Worm (Caenorhabditis elegans): ENCODE results near the gene T03F7.5.

DNA sequence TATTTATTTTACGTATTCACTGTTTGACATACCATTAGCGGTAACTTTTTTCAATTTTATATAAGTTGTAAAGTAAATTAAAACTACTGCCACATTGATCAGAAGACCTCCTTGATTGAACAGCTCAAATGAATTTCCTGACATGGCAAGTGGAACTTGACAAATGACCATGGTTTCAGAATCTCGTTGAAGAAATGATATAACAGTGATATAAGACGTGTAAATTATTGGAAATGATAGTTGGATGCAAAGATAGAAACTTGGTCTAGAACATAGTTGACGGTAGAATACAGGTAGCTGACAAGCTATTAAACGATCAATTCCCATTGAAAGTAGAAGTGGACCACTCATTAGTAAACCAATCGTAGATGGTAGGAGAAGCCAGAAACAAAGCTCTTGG, 46.7 kb downstream of the T03F7.5 start:
- TF ChIP-seq him-1 (tag; optimal IDR thresholded peaks at IDR 0.05) (no peak), W03F9.2 (tag; optimal IDR thresholded peaks at IDR 0.05) (no peak), dao-5 (tag; optimal IDR thresholded peaks at IDR 0.05) (no peak)
